Fruit fly (Drosophila melanogaster) S2 (cell line): ENCODE data around the gene TotF.

Experiments
- CG8478 ChIP-seq: fragments of >200 bp; optimal IDR thresholded peaks from 2 replicates; lab custom pipeline; 2018
- CTCF ChIP-seq, 2 experiments: fragments of >200 bp; optimal IDR thresholded peaks; 2 replicates each; lab custom pipeline; 2018

DNA sequence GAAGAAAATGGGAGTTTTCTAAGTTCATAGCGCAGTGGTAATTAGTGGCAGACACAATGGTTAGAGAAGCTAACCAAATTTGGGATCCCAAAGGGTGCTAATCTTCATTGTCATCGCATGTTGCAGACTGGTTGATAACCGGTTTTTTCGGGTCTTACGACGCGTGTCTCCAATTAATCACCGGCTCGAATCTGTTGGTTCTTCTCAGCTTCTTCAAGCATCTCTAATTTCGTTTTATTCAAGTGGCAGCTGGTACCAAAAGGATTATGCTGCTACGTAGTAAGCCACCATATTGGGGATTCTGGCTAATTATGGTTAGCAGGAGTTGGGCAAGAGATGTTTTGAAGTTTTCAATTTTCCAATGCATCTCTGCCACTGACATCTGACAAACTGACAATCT lies 15.2 kb downstream of the TotF start:
- no peak for TF ChIP-seq CG8478 (lab: Kevin White, UChicago)
- no peak for TF ChIP-seq CTCF (optimal IDR thresholded peaks at IDR 0.05; lab: Kevin White, UChicago)
